Worm (Caenorhabditis elegans): Measurements from ENCODE around the gene C56E6.2.

DNA sequence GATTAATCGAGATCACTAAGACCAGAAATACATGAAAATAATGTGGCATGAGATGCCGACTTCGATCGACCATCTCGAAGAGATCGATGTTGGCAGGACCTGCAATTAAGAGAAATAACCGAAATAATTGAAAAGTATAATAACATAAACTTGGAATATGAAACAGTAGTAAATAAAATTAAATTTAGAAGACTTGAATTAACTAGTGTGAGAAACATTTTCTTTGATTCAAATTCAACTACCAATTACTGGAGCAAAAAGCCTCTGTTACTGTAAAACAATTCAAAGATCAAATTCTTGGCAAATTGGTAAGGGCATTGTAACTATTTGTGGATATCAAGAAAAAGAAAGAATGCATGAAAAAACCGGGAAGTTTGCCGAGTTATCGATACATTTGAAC lies 10.8 kb upstream of the C56E6.2 start, which contains the start of gene R05G9R.1:
- TF ChIP-seq egrh-3 (GFP tag; IDR thresholded peaks at IDR 0.05) (no peak), F49E8.2 (tag; optimal IDR thresholded peaks at IDR 0.05; ENCODE audit: insufficient read depth) (no peak), D2030.7 (GFP tag; IDR thresholded peaks at IDR 0.05) (no peak), unc-130 (GFP tag; optimal IDR thresholded peaks at IDR 0.05) (no peak), sea-2 (GFP tag; IDR thresholded peaks at IDR 0.05) (no peak), F23B12.7 (tag; optimal IDR thresholded peaks at IDR 0.05; ENCODE audit: insufficient read depth) (no peak), B0035.1 (tag; optimal IDR thresholded peaks at IDR 0.05) (no peak), nhr-90 (tag; optimal IDR thresholded peaks at IDR 0.05) (no peak), dox-1 (GFP tag; IDR thresholded peaks at IDR 0.05) (no peak), mel-28 (tag; optimal IDR thresholded peaks at IDR 0.05; ENCODE audit: borderline replicate concordance) (no peak), hmg-1.2 (GFP tag; IDR thresholded peaks at IDR 0.05) (no peak), unc-62 (GFP tag; optimal IDR thresholded peaks at IDR 0.05) (no peak), ztf-22 (GFP tag; optimal IDR thresholded peaks at IDR 0.05) (no peak), lin-35 (GFP tag; optimal IDR thresholded peaks at IDR 0.05) (no peak)
